Worm (Caenorhabditis elegans): ENCODE measurements around the gene ran-2.

ran-2 gene

ce11 chrIII:7978289-7978688 is 45.0 kb downstream of the ran-2 start:
- peak; percentile 4 for TF ChIP-seq mep-1 (tag; optimal IDR thresholded peaks at IDR 0.05)
- TF ChIP-seq efl-1 (optimal IDR thresholded peaks at IDR 0.05) = no peak
- peak in 1 of 2 experiments; percentile 40 for TF ChIP-seq efl-1 (GFP tag; optimal IDR thresholded peaks at IDR 0.05 in 1 of 2)
- no peak for TF ChIP-seq sup-37 (GFP tag; optimal IDR thresholded peaks at IDR 0.05)

ce11 chrIII:7978723-7979122 is 45.4 kb downstream of the ran-2 start:
- no peak for TF ChIP-seq aly-2 (tag; optimal IDR thresholded peaks at IDR 0.05)
- TF ChIP-seq tbx-2 (tag; optimal IDR thresholded peaks at IDR 0.05) = peak; percentile 51
- TF ChIP-seq ceh-63 (GFP tag; optimal IDR thresholded peaks at IDR 0.05) = no peak
- TF ChIP-seq elt-3 (tag; optimal IDR thresholded peaks at IDR 0.05) = peak in 1 of 6 experiments; percentile 57
- peak; percentile 46 for TF ChIP-seq blmp-1 (tag; optimal IDR thresholded peaks at IDR 0.05)
- no peak for TF ChIP-seq pag-3 (tag; optimal IDR thresholded peaks at IDR 0.05; ENCODE audit: borderline replicate concordance, insufficient read depth)
- TF ChIP-seq ceh-8 (GFP tag; optimal IDR thresholded peaks at IDR 0.05) = no peak
- no peak for TF ChIP-seq zip-4 (GFP tag; optimal IDR thresholded peaks at IDR 0.05)
- no peak for TF ChIP-seq egl-13 (tag; optimal IDR thresholded peaks at IDR 0.05)
- TF ChIP-seq unc-86 (tag; optimal IDR thresholded peaks at IDR 0.05) = no peak
- TF ChIP-seq sox-4 (tag; optimal IDR thresholded peaks at IDR 0.05) = no peak
- peak; percentile 60 for TF ChIP-seq nhr-47 (tag; optimal IDR thresholded peaks at IDR 0.05)
- TF ChIP-seq vab-15 (tag; optimal IDR thresholded peaks at IDR 0.05) = no peak
- peak; percentile 59 for TF ChIP-seq swsn-7 (tag; optimal IDR thresholded peaks at IDR 0.05)
- no peak for TF ChIP-seq ces-1 (GFP tag; optimal IDR thresholded peaks at IDR 0.05)
- TF ChIP-seq mab-9 (GFP tag; IDR thresholded peaks at IDR 0.05) = no peak
- no peak for TF ChIP-seq fkh-4 (tag; optimal IDR thresholded peaks at IDR 0.05; ENCODE audit: borderline replicate concordance)
- TF ChIP-seq lin-15B (tag; optimal IDR thresholded peaks at IDR 0.05) = no peak
- no peak for TF ChIP-seq egl-27 (tag; optimal IDR thresholded peaks at IDR 0.05)
- peak; percentile 50 for TF ChIP-seq fos-1 (tag; optimal IDR thresholded peaks at IDR 0.05)
- peak; percentile 90 for TF ChIP-seq nhr-85 (tag)
- no peak for TF ChIP-seq hlh-17 (GFP tag; optimal IDR thresholded peaks at IDR 0.05; ENCODE audit: borderline replicate concordance)
- peak; percentile 31 for TF ChIP-seq dsc-1 (tag; optimal IDR thresholded peaks at IDR 0.05)
- TF ChIP-seq snpc-4 (tag; optimal IDR thresholded peaks at IDR 0.05) = peak; percentile 3
- TF ChIP-seq xbp-1 (tag; optimal IDR thresholded peaks at IDR 0.05) = peak; percentile 37
- TF ChIP-seq ets-5 (GFP tag; IDR thresholded peaks at IDR 0.05) = no peak
- no peak for TF ChIP-seq grh-1 (GFP tag; IDR thresholded peaks at IDR 0.05)
- peak; percentile 57 to 67 for TF ChIP-seq lsy-2 (tag; optimal IDR thresholded peaks at IDR 0.05)
- TF ChIP-seq nhr-76 (tag; optimal IDR thresholded peaks at IDR 0.05) = no peak
- no peak for TF ChIP-seq nhr-11 (tag; optimal IDR thresholded peaks at IDR 0.05)
- TF ChIP-seq irx-1 (tag; optimal IDR thresholded peaks at IDR 0.05) = peak; percentile 56
- TF ChIP-seq lin-39 (tag; optimal IDR thresholded peaks at IDR 0.05) = no peak
- TF ChIP-seq rnt-1 (tag; optimal IDR thresholded peaks at IDR 0.05) = peak; percentile 57
- TF ChIP-seq unc-62 (GFP tag; optimal IDR thresholded peaks at IDR 0.05) = no peak
- peak; percentile 20 to 46 (median 26) for TF ChIP-seq dpl-1 (GFP tag; optimal IDR thresholded peaks at IDR 0.05)
- no peak for TF ChIP-seq nhr-28 (tag; optimal IDR thresholded peaks at IDR 0.05)
- no peak for TF ChIP-seq isw-1 (GFP tag; IDR thresholded peaks at IDR 0.05)
- no peak for TF ChIP-seq C34B4.2 (tag; optimal IDR thresholded peaks at IDR 0.05)
- TF ChIP-seq aha-1 (tag; optimal IDR thresholded peaks at IDR 0.05) = no peak
- no peak for TF ChIP-seq unc-30 (tag; optimal IDR thresholded peaks at IDR 0.05)
- no peak for TF ChIP-seq zag-1 (tag; optimal IDR thresholded peaks at IDR 0.05)
- peak; percentile 45 for TF ChIP-seq C16A3.4 (tag; optimal IDR thresholded peaks at IDR 0.05)
- no peak for TF ChIP-seq pax-3 (tag; optimal IDR thresholded peaks at IDR 0.05)
- peak; percentile 33 for TF ChIP-seq lin-13 (GFP tag; optimal IDR thresholded peaks at IDR 0.05)
- no peak for TF ChIP-seq lir-3 (tag; optimal IDR thresholded peaks at IDR 0.05; ENCODE audit: poor library complexity)
- TF ChIP-seq sptf-1 (tag; optimal IDR thresholded peaks at IDR 0.05) = no peak
- TF ChIP-seq lin-14 (GFP tag; optimal IDR thresholded peaks at IDR 0.05) = peak; percentile 86
- peak; percentile 58 for TF ChIP-seq mep-1 (tag; optimal IDR thresholded peaks at IDR 0.05)
- peak; percentile 61 for TF ChIP-seq nhr-77 (tag; optimal IDR thresholded peaks at IDR 0.05)
